Fruit fly (Drosophila melanogaster) whole organism, adult: ENCODE data around the gene CG17026.

Experiments
- CG11617 ChIP-seq: fragments of 200-800 bp; sonication (Bioruptor generic); optimal IDR thresholded peaks from 2 replicates; lab custom pipeline; 2017; ENCODE audit warnings: mild to moderate bottlenecking, missing biosample characterization, missing genetic modification reagents, missing genetic modification characterization
- CG14711 ChIP-seq: fragments of 200-800 bp; sonication (Bioruptor generic); optimal IDR thresholded peaks from 2 replicates; lab custom pipeline; 2018; ENCODE audit warnings: missing biosample characterization, mild to moderate bottlenecking, missing genetic modification characterization, moderate library complexity
- CG1620 ChIP-seq: fragments of 200-800 bp; sonication (Bioruptor generic); optimal IDR thresholded peaks from 2 replicates; lab custom pipeline; 2016; ENCODE audit warnings: missing biosample characterization, missing genetic modification characterization
- CG33017 ChIP-seq: fragments of 200-800 bp; sonication (Bioruptor generic); optimal IDR thresholded peaks from 2 replicates; lab custom pipeline; 2018; ENCODE audit warnings: missing biosample characterization, mild to moderate bottlenecking, missing genetic modification characterization, moderate library complexity
- CG7045 ChIP-seq: fragments of 200-800 bp; sonication (Bioruptor generic); optimal IDR thresholded peaks from 2 replicates; lab custom pipeline; 2017; ENCODE audit warnings: missing biosample characterization, mild to moderate bottlenecking, missing genetic modification characterization
- Clk ChIP-seq: fragments of 200-800 bp; sonication (Bioruptor generic); optimal IDR thresholded peaks from 2 replicates; lab custom pipeline; 2017; ENCODE audit warnings: missing biosample characterization, missing genetic modification characterization
- Mnt ChIP-seq: fragments of 200-800 bp; sonication (Bioruptor generic); optimal IDR thresholded peaks from 2 replicates; lab custom pipeline; 2016; ENCODE audit warnings: missing biosample characterization, mild to moderate bottlenecking, missing genetic modification characterization
- bab1 ChIP-seq: fragments of 200-800 bp; sonication (Bioruptor generic); optimal IDR thresholded peaks from 3 replicates; lab custom pipeline; 2019; ENCODE audit warnings: missing biosample characterization, mild to moderate bottlenecking, missing genetic modification characterization, moderate library complexity
- cic ChIP-seq: fragments of 200-800 bp; sonication (Bioruptor generic); optimal IDR thresholded peaks from 2 replicates; lab custom pipeline; 2017; ENCODE audit warnings: missing biosample characterization, mild to moderate bottlenecking, missing genetic modification characterization, moderate library complexity
- cnc ChIP-seq, 2 experiments: fragments of >200 bp; optimal IDR thresholded peaks; 2 replicates each; lab custom pipeline; 2017
- kay ChIP-seq: fragments of 200-800 bp; sonication (Bioruptor generic); peaks from one replicate; lab custom pipeline; 2016; ENCODE audit warnings: missing biosample characterization, missing genetic modification characterization, borderline replicate concordance
- ovo ChIP-seq: fragments of 200-800 bp; sonication (Bioruptor generic); optimal IDR thresholded peaks from 2 replicates; lab custom pipeline; 2016; ENCODE audit warnings: missing biosample characterization, missing genetic modification characterization
- pad ChIP-seq: fragments of 200-800 bp; sonication (Bioruptor generic); optimal IDR thresholded peaks from 3 replicates; lab custom pipeline; 2017; ENCODE audit warnings: missing biosample characterization, missing genetic modification characterization, mild to moderate bottlenecking, moderate library complexity, missing genetic modification reagents
- toe ChIP-seq: fragments of 200-800 bp; sonication (Bioruptor generic); optimal IDR thresholded peaks from 2 replicates; lab custom pipeline; 2016; ENCODE audit warnings: missing biosample characterization, missing genetic modification characterization

- no peak for TF ChIP-seq cic (GFP tag; lab: Kevin White, UChicago)
- TF ChIP-seq pad (GFP tag; lab: Kevin White, UChicago), result no peak
- TF ChIP-seq toe, result no peak
- no peak for TF ChIP-seq Mnt
- TF ChIP-seq bab1 (GFP tag; lab: Kevin White, UChicago), result no peak
- TF ChIP-seq kay (GFP tag; lab: Kevin White, UChicago), result no peak
- no peak for TF ChIP-seq CG33017 (tag; lab: Kevin White, UChicago)
- TF ChIP-seq CG7045 (GFP tag; lab: Kevin White, UChicago), result no peak
- TF ChIP-seq ovo (GFP tag; lab: Kevin White, UChicago), result no peak
- no peak for TF ChIP-seq CG1620 (GFP tag; lab: Kevin White, UChicago)
- TF ChIP-seq cnc (optimal IDR thresholded peaks at IDR 0.05; lab: Kevin White, UChicago), result no peak
- no peak for TF ChIP-seq Clk
- no peak for TF ChIP-seq CG14711 (tag; lab: Kevin White, UChicago)
- no peak for TF ChIP-seq CG11617 (GFP tag; lab: Kevin White, UChicago)
Measured at dm6 chr3L:15953892-15954291, 21.3 kb upstream of the CG17026 start.
